Fruit fly (Drosophila melanogaster) whole organism, embryonic: Measurements from ENCODE around the gene RluA-1.
A peak's percentile ranks its signal among the peaks of the same experiment; 100 is the strongest.

Experiments
- Abd-B ChIP-seq: fragments of 200-800 bp; sonication (Bioruptor generic); optimal IDR thresholded peaks from 2 replicates; lab custom pipeline; 2018; ENCODE audit warnings: missing biosample characterization, mild to moderate bottlenecking, missing genetic modification characterization, moderate library complexity
- Aef1 ChIP-seq: fragments of 200-800 bp; sonication (Bioruptor generic); IDR thresholded peaks from 3 replicates; pipeline ENCODE4 v1.3.6; 2022; ENCODE audit warnings: missing biosample characterization, missing genetic modification characterization
- CG1024 ChIP-seq: fragments of 200-800 bp; sonication (Bioruptor generic); IDR thresholded peaks from 2 replicates; pipeline ENCODE4 v1.3.6; 2022; ENCODE audit warnings: missing biosample characterization, missing genetic modification characterization
- CG10431 ChIP-seq: fragments of 200-800 bp; sonication (Bioruptor generic); optimal IDR thresholded peaks from 3 replicates; lab custom pipeline; 2018; ENCODE audit warnings: missing biosample characterization, mild to moderate bottlenecking, missing genetic modification characterization
- CG11093 ChIP-seq: fragments of 200-800 bp; sonication (Bioruptor generic); IDR thresholded peaks from 3 replicates; pipeline ENCODE4 v1.3.6; 2022; ENCODE audit warnings: missing biosample characterization, missing genetic modification characterization
- CG11560 ChIP-seq: fragments of 200-800 bp; sonication (Bioruptor generic); IDR thresholded peaks from 3 replicates; pipeline ENCODE4 v1.3.6; 2022; ENCODE audit warnings: missing biosample characterization, missing genetic modification characterization
- CG11723 ChIP-seq: fragments of 200-800 bp; sonication (Bioruptor generic); optimal IDR thresholded peaks from 2 replicates; lab custom pipeline; 2017; ENCODE audit warnings: missing biosample characterization, mild to moderate bottlenecking, missing genetic modification characterization
- CG14965 ChIP-seq: fragments of 200-800 bp; sonication (Bioruptor generic); optimal IDR thresholded peaks from 2 replicates; lab custom pipeline; 2016; ENCODE audit warnings: missing biosample characterization, missing genetic modification characterization, borderline replicate concordance
- CG16779 ChIP-seq: fragments of 200-800 bp; sonication (Bioruptor generic); IDR thresholded peaks from 2 replicates; pipeline ENCODE4 v1.3.6; 2022; ENCODE audit warnings: missing biosample characterization, missing genetic modification characterization
- CG17359 ChIP-seq: fragments of 200-800 bp; sonication (Bioruptor generic); optimal IDR thresholded peaks from 3 replicates; lab custom pipeline; 2018; ENCODE audit warnings: missing biosample characterization, mild to moderate bottlenecking, missing genetic modification characterization, moderate library complexity
- CG17385 ChIP-seq: fragments of 200-800 bp; sonication (Bioruptor generic); optimal IDR thresholded peaks from 3 replicates; lab custom pipeline; 2018; ENCODE audit warnings: missing biosample characterization, mild to moderate bottlenecking, missing genetic modification characterization
- CG17568 ChIP-seq: fragments of 200-800 bp; sonication (Bioruptor generic); optimal IDR thresholded peaks from 2 replicates; lab custom pipeline; 2018; ENCODE audit warnings: missing biosample characterization, mild to moderate bottlenecking, missing genetic modification characterization, moderate library complexity
- CG1832 ChIP-seq: fragments of 200-800 bp; sonication (Bioruptor generic); optimal IDR thresholded peaks from 2 replicates; lab custom pipeline; 2017; ENCODE audit warnings: missing biosample characterization, mild to moderate bottlenecking, missing genetic modification characterization, inconsistent platforms
- CG18764 ChIP-seq: fragments of 200-800 bp; sonication (Bioruptor generic); optimal IDR thresholded peaks from 3 replicates; lab custom pipeline; 2016; ENCODE audit warnings: missing biosample characterization, missing genetic modification characterization
- CG3163 ChIP-seq: fragments of 200-800 bp; sonication (Bioruptor generic); optimal IDR thresholded peaks from 3 replicates; lab custom pipeline; 2016; ENCODE audit warnings: missing biosample characterization, missing genetic modification characterization
- CG4282 ChIP-seq: fragments of 200-800 bp; sonication (Bioruptor generic); optimal IDR thresholded peaks from 2 replicates; lab custom pipeline; 2016; ENCODE audit warnings: missing biosample characterization, missing genetic modification characterization
- CG4404 ChIP-seq: fragments of 200-800 bp; sonication (Bioruptor generic); IDR thresholded peaks from 2 replicates; pipeline ENCODE4 v1.3.6; 2022; ENCODE audit warnings: missing biosample characterization, missing genetic modification characterization
- CG4617 ChIP-seq: fragments of 200-800 bp; sonication (Bioruptor generic); optimal IDR thresholded peaks from 3 replicates; lab custom pipeline; 2016; ENCODE audit warnings: missing biosample characterization, missing genetic modification characterization, borderline replicate concordance
- CG4730 ChIP-seq: fragments of 200-800 bp; sonication (Bioruptor generic); IDR thresholded peaks from 2 replicates; pipeline ENCODE4 v1.3.6; 2022; ENCODE audit warnings: missing biosample characterization, missing genetic modification characterization
- CG7357 ChIP-seq: fragments of 200-800 bp; sonication (Bioruptor generic); IDR thresholded peaks from 3 replicates; pipeline ENCODE4 v1.3.6; 2022; ENCODE audit warnings: missing biosample characterization, missing genetic modification characterization
- CG8359 ChIP-seq: fragments of 200-800 bp; sonication (Bioruptor generic); optimal IDR thresholded peaks from 2 replicates; lab custom pipeline; 2017; ENCODE audit warnings: missing biosample characterization, mild to moderate bottlenecking, missing genetic modification characterization, borderline replicate concordance
- Deaf1 ChIP-seq: fragments of 200-800 bp; optimal IDR thresholded peaks from 3 replicates; lab custom pipeline; 2019; ENCODE audit warnings: missing biosample characterization, mild to moderate bottlenecking, missing genetic modification characterization, moderate library complexity
- Dek ChIP-seq: fragments of 200-800 bp; sonication (Bioruptor generic); optimal IDR thresholded peaks from 3 replicates; lab custom pipeline; 2019; ENCODE audit warnings: missing biosample characterization, mild to moderate bottlenecking, missing genetic modification characterization, moderate library complexity
- Dll ChIP-seq: fragments of 200-800 bp; sonication (Bioruptor generic); IDR thresholded peaks from 4 replicates; pipeline ENCODE4 v1.3.6; 2022; ENCODE audit warnings: missing biosample characterization, missing genetic modification characterization; ENCODE audit not compliant: partially characterized antibody
- Eip74EF ChIP-seq, 2 experiments: fragments of 200-800 bp in 1 of 2; fragments of >200 bp in 1 of 2; sonication (Bioruptor generic) in 1 of 2; optimal IDR thresholded peaks; 2 replicates each; lab custom pipeline; 2017 to 2019; ENCODE audit warnings: missing biosample characterization in 2 of 2, missing genetic modification characterization in 2 of 2, mild to moderate bottlenecking in 1 of 2, moderate library complexity in 1 of 2
- Gug ChIP-seq: fragments of 200-800 bp; sonication (Bioruptor generic); IDR thresholded peaks from 4 replicates; pipeline ENCODE4 v1.3.6; 2022; ENCODE audit warnings: missing biosample characterization, missing genetic modification characterization
- MBD-R2 ChIP-seq: fragments of 200-800 bp; sonication (Bioruptor generic); IDR thresholded peaks from 2 replicates; pipeline ENCODE4 v1.3.6; 2022; ENCODE audit warnings: missing biosample characterization, missing genetic modification characterization
- Optix ChIP-seq: fragments of 200-800 bp; sonication (Bioruptor generic); IDR thresholded peaks from 3 replicates; pipeline ENCODE4 v1.3.6; 2022; ENCODE audit warnings: missing biosample characterization, missing genetic modification characterization
- YL-1 ChIP-seq: fragments of 200-800 bp; sonication (Bioruptor generic); optimal IDR thresholded peaks from 3 replicates; lab custom pipeline; 2017; ENCODE audit warnings: missing biosample characterization, mild to moderate bottlenecking, missing genetic modification characterization
- aop ChIP-seq: fragments of 200-800 bp; sonication (Bioruptor generic); IDR thresholded peaks from 2 replicates; pipeline ENCODE4 v1.3.6; 2022; ENCODE audit warnings: missing biosample characterization, missing genetic modification characterization
- cg ChIP-seq: fragments of 200-800 bp; sonication (Bioruptor generic); optimal IDR thresholded peaks from 3 replicates; lab custom pipeline; 2019; ENCODE audit warnings: missing biosample characterization, mild to moderate bottlenecking, missing genetic modification characterization, moderate library complexity
- dimm ChIP-seq: fragments of 200-800 bp; sonication (Bioruptor generic); IDR thresholded peaks from 2 replicates; pipeline ENCODE4 v1.3.6; 2022; ENCODE audit warnings: missing biosample characterization, missing genetic modification characterization
- dmrt99B ChIP-seq: fragments of 200-800 bp; sonication (Bioruptor generic); optimal IDR thresholded peaks from 2 replicates; lab custom pipeline; 2018; ENCODE audit warnings: missing biosample characterization, mild to moderate bottlenecking, missing genetic modification characterization, moderate library complexity
- esg ChIP-seq: fragments of 200-800 bp; sonication (Bioruptor generic); conservative IDR thresholded peaks from 2 replicates; pipeline ENCODE4 v1.3.6; 2022; ENCODE audit warnings: missing biosample characterization, missing genetic modification characterization
- gem ChIP-seq: fragments of 200-800 bp; sonication (Bioruptor generic); optimal IDR thresholded peaks from 2 replicates; lab custom pipeline; 2019; ENCODE audit warnings: missing biosample characterization, mild to moderate bottlenecking, missing genetic modification characterization, moderate library complexity
- h ChIP-seq: fragments of >200 bp; optimal IDR thresholded peaks from 2 replicates; lab custom pipeline; 2017
- jumu ChIP-seq: fragments of 200-800 bp; sonication (Bioruptor generic); optimal IDR thresholded peaks from 3 replicates; lab custom pipeline; 2016; ENCODE audit warnings: missing biosample characterization, missing genetic modification characterization
- lilli ChIP-seq: fragments of 200-800 bp; sonication (Bioruptor generic); optimal IDR thresholded peaks from 3 replicates; lab custom pipeline; 2016; ENCODE audit warnings: missing biosample characterization, missing genetic modification characterization
- mam ChIP-seq: fragments of 200-800 bp; sonication (Bioruptor generic); optimal IDR thresholded peaks from 3 replicates; lab custom pipeline; 2016; ENCODE audit warnings: missing biosample characterization, missing genetic modification characterization
- mirr ChIP-seq: fragments of 200-800 bp; sonication (Bioruptor generic); optimal IDR thresholded peaks from 3 replicates; lab custom pipeline; 2018; ENCODE audit warnings: missing biosample characterization, mild to moderate bottlenecking, missing genetic modification characterization
- onecut ChIP-seq: fragments of 200-800 bp; sonication (Bioruptor generic); IDR thresholded peaks from 2 replicates; pipeline ENCODE4 v1.3.6; 2022; ENCODE audit warnings: missing biosample characterization, missing genetic modification characterization
- p53 ChIP-seq: fragments of 200-800 bp; sonication (Bioruptor generic); optimal IDR thresholded peaks from 2 replicates; lab custom pipeline; 2016; ENCODE audit warnings: missing biosample characterization, missing genetic modification characterization
- shn ChIP-seq: fragments of 200-800 bp; sonication (Bioruptor generic); optimal IDR thresholded peaks from 3 replicates; lab custom pipeline; 2016; ENCODE audit warnings: missing biosample characterization, missing genetic modification characterization
- ssp ChIP-seq: fragments of 200-800 bp; sonication (Bioruptor generic); IDR thresholded peaks from 2 replicates; pipeline ENCODE4 v1.3.6; 2022; ENCODE audit warnings: missing biosample characterization, missing genetic modification characterization
- vnd ChIP-seq: fragments of 200-800 bp; sonication (Bioruptor generic); IDR thresholded peaks from 3 replicates; pipeline ENCODE4 v1.3.6; 2022; ENCODE audit warnings: missing biosample characterization, missing genetic modification characterization; ENCODE audit not compliant: partially characterized antibody
- vvl ChIP-seq: fragments of 200-800 bp; sonication (Bioruptor generic); IDR thresholded peaks from 2 replicates; pipeline ENCODE4 v1.3.6; 2022; ENCODE audit warnings: missing biosample characterization, missing genetic modification characterization
- yki ChIP-seq: fragments of >200 bp; optimal IDR thresholded peaks from 3 replicates; lab custom pipeline; 2018
- zf30C ChIP-seq: fragments of 200-800 bp; sonication (Bioruptor generic); optimal IDR thresholded peaks from 3 replicates; lab custom pipeline; 2018; ENCODE audit warnings: missing biosample characterization, mild to moderate bottlenecking, missing genetic modification characterization

The RluA-1 gene

dm6 chr2L:10425599-10425998 lies 48.5 kb downstream of the RluA-1 start (continued):
- no peak for TF ChIP-seq mam (GFP tag; lab: Kevin White, UChicago)
- no peak for TF ChIP-seq CG3163 (GFP tag; lab: Kevin White, UChicago)
- TF ChIP-seq CG14965 (GFP tag; lab: Kevin White, UChicago) = peak; percentile 6
- TF ChIP-seq onecut (GFP tag; lab: Robert Waterston, UW) = no peak
- no peak for TF ChIP-seq h (lab: Kevin White, UChicago)
- TF ChIP-seq CG11560 (tag; lab: Robert Waterston, UW) = peak; percentile 43; the same call in 1 of the 3 replicates
- peak; percentile 9 for TF ChIP-seq CG1832 (GFP tag; lab: Kevin White, UChicago)

dm6 chr2L:10422643-10423606 lies 51.2 kb downstream of the RluA-1 start, which contains the start of the genes pie and Wdfy2:
Gene pie (minus strand): TSS chr2L:10422780.
Gene Wdfy2 (plus strand): TSS chr2L:10423291.
- TF ChIP-seq gem (tag; lab: Kevin White, UChicago) (no peak), Dek (tag; lab: Kevin White, UChicago) (no peak), shn (GFP tag; lab: Kevin White, UChicago) (no peak), CG16779 (no peak), CG17359 (tag; lab: Kevin White, UChicago) (no peak), dimm (GFP tag; lab: Robert Waterston, UW) (no peak), Abd-B (GFP tag; lab: Kevin White, UChicago) (peak; percentile 50), Dll (no peak), ssp (peak; percentile 97), MBD-R2 (GFP tag; lab: Robert Waterston, UW) (peak; percentile 40; the same call in 1 of the 2 replicates), lilli (GFP tag; lab: Kevin White, UChicago) (no peak), CG4730 (no peak), CG17568 (GFP tag; lab: Kevin White, UChicago) (no peak), Gug (GFP tag; lab: Robert Waterston, UW) (no peak), CG11093 (GFP tag; lab: Robert Waterston, UW) (no peak), dmrt99B (tag; lab: Kevin White, UChicago) (no peak), vvl (GFP tag; lab: Robert Waterston, UW) (peak; percentile 12; the same call in 1 of the 2 replicates), aop (no peak), Deaf1 (no peak), CG17385 (GFP tag; lab: Kevin White, UChicago) (no peak), CG4617 (GFP tag; lab: Kevin White, UChicago) (peak; percentile 29), CG1024 (GFP tag; lab: Robert Waterston, UW) (peak; percentile 89), CG11723 (GFP tag; lab: Kevin White, UChicago) (peak; percentile 74), cg (no peak), CG18764 (GFP tag; lab: Kevin White, UChicago) (no peak), Optix (no peak), CG4282 (GFP tag; lab: Kevin White, UChicago) (no peak), yki (no peak), esg (GFP tag; lab: Robert Waterston, UW) (no peak), CG10431 (GFP tag; lab: Kevin White, UChicago) (no peak), Eip74EF (GFP tag; optimal IDR thresholded peaks at IDR 0.05; lab: Kevin White, UChicago) (peak in 1 of 2 experiments; percentile 88), CG4404 (GFP tag; lab: Robert Waterston, UW) (no peak), CG8359 (GFP tag; lab: Kevin White, UChicago) (no peak), YL-1 (GFP tag; lab: Kevin White, UChicago) (peak; percentile 19), vnd (GFP tag; lab: Robert Waterston, UW) (no peak), p53 (GFP tag; lab: Kevin White, UChicago) (no peak), jumu (GFP tag; lab: Kevin White, UChicago) (no peak), zf30C (GFP tag; lab: Kevin White, UChicago) (no peak), Aef1 (GFP tag; lab: Robert Waterston, UW) (peak; percentile 29; the same call in 1 of the 3 replicates), CG3163 (GFP tag; lab: Kevin White, UChicago) (no peak), CG7357 (GFP tag; lab: Robert Waterston, UW) (peak; percentile 97), mirr (GFP tag; lab: Kevin White, UChicago) (no peak)
